Worm (Caenorhabditis elegans) whole organism, young adult: Measurements from ENCODE around the gene Y57A10A.24.

ENCODE experiments used
- B0019.2 ChIP-seq: fragments of 200-800 bp; sonication (Bioruptor generic); conservative IDR thresholded peaks from 2 replicates; pipeline ENCODE4 v1.3.6; 2022; ENCODE audit warnings: missing genetic modification reagents, missing genetic modification characterization, missing compliant biosample characterization
- T26A5.8 ChIP-seq: sonication (generic microtip); optimal IDR thresholded peaks from 2 replicates; lab custom pipeline; 2016; ENCODE audit warnings: missing genetic modification characterization, missing compliant biosample characterization
- ama-1 ChIP-seq, 3 experiments: fragments of 150-350 bp in 1 of 3; sonication (generic microtip) in 2 of 3; optimal IDR thresholded peaks; 2 replicates each; lab custom pipeline; 2014 to 2018; ENCODE audit warnings: missing biosample characterization in 2 of 3, missing genetic modification characterization in 2 of 3, missing genetic modification reagents in 2 of 3
- ets-4 ChIP-seq: fragments of 200-800 bp; sonication (Bioruptor generic); optimal IDR thresholded peaks from 2 replicates; lab custom pipeline; 2018; ENCODE audit warnings: mild to moderate bottlenecking, missing genetic modification characterization, missing compliant biosample characterization
- lin-26 ChIP-seq: fragments of 200-800 bp; sonication (Bioruptor generic); IDR thresholded peaks from 2 replicates; pipeline ENCODE4 v1.3.6; 2022; ENCODE audit warnings: missing genetic modification reagents, missing genetic modification characterization, missing compliant biosample characterization
- madf-10 ChIP-seq: sonication (generic microtip); optimal IDR thresholded peaks from 2 replicates; lab custom pipeline; 2016; ENCODE audit warnings: mild to moderate bottlenecking, missing genetic modification characterization, missing compliant biosample characterization
- nfya-1 ChIP-seq: sonication (generic microtip); optimal IDR thresholded peaks from 2 replicates; lab custom pipeline; 2017; ENCODE audit warnings: antibody characterized with exemption, missing compliant biosample characterization, missing genetic modification characterization, borderline replicate concordance; ENCODE audit not compliant: insufficient read depth
- sea-2 ChIP-seq: fragments of 200-800 bp; sonication (Bioruptor generic); IDR thresholded peaks from 2 replicates; pipeline ENCODE4 v1.3.6; 2022; ENCODE audit warnings: missing genetic modification characterization, missing compliant biosample characterization
- zim-3 ChIP-seq: sonication (generic microtip); optimal IDR thresholded peaks from 2 replicates; lab custom pipeline; 2017; ENCODE audit warnings: mild to moderate bottlenecking, missing genetic modification characterization, moderate library complexity, missing compliant biosample characterization

DNA sequence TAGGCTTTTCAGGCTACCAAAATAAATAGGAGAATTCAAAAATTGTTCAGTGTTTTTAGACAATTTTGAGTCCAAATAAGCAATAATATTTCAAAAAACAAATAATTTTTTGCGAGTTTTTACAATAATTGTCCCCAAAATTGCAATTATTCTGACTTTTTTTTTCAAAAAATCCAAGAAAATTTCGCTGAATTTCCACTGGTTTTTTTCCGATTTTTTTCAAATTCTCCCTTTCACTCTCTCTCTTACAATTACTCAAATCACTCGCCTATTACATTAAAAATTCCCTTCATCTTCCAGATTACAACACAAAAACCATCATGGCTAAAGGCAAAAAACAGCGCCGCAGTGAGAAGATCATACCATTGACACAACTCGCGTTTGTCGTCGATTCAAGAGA is 46.3 kb downstream of the Y57A10A.24 start, which contains the start of gene Y57A10A.31:
- TF ChIP-seq madf-10 (tag; lab: Kevin White, UChicago) (no peak), nfya-1 (tag; lab: Kevin White, UChicago) (no peak), ama-1 (optimal IDR thresholded peaks at IDR 0.05; lab: Kevin White, UChicago) (no peak), ama-1 (GFP tag; optimal IDR thresholded peaks at IDR 0.05; lab: Kevin White, UChicago) (no peak), lin-26 (GFP tag; lab: Robert Waterston, UW) (no peak), ets-4 (GFP tag; lab: Kevin White, UChicago) (no peak), zim-3 (tag; lab: Kevin White, UChicago) (no peak), sea-2 (GFP tag; lab: Robert Waterston, UW) (no peak), B0019.2 (GFP tag; lab: Robert Waterston, UW) (no peak), T26A5.8 (no peak)
